Worm (Caenorhabditis elegans) whole organism, young adult: ENCODE results near the gene tost-1.

Source experiments
- B0261.1 ChIP-seq: sonication (generic microtip); optimal IDR thresholded peaks from 2 replicates; lab custom pipeline; 2016; ENCODE audit warnings: mild to moderate bottlenecking, missing genetic modification characterization, moderate library complexity, missing compliant biosample characterization
- C06A6.2 ChIP-seq: fragments of 200-800 bp; sonication (Bioruptor generic); conservative IDR thresholded peaks from 2 replicates; pipeline ENCODE4 v1.3.6; 2022; ENCODE audit warnings: missing genetic modification characterization, missing compliant biosample characterization
- F37B4.10 ChIP-seq: fragments of 200-800 bp; sonication (Bioruptor generic); IDR thresholded peaks from 2 replicates; pipeline ENCODE4 v1.3.6; 2022; ENCODE audit warnings: missing genetic modification characterization, missing compliant biosample characterization
- F57C9.4 ChIP-seq: sonication (generic microtip); optimal IDR thresholded peaks from 2 replicates; lab custom pipeline; 2017; ENCODE audit warnings: mild to moderate bottlenecking, missing genetic modification characterization, missing compliant biosample characterization
- K11D2.4 ChIP-seq: fragments of 200-800 bp; sonication (Bioruptor generic); IDR thresholded peaks from 2 replicates; pipeline ENCODE4 v1.3.6; 2022; ENCODE audit warnings: missing genetic modification reagents, missing genetic modification characterization, missing compliant biosample characterization
- K12H6.12 ChIP-seq: fragments of 200-800 bp; sonication (Bioruptor generic); optimal IDR thresholded peaks from 2 replicates; lab custom pipeline; 2018; ENCODE audit warnings: mild to moderate bottlenecking, missing genetic modification characterization, missing compliant biosample characterization
- Y53G8AR.9 ChIP-seq: fragments of 200-800 bp; sonication (Bioruptor generic); conservative IDR thresholded peaks from 2 replicates; pipeline ENCODE4 v1.3.6; 2022; ENCODE audit warnings: missing genetic modification reagents, missing genetic modification characterization, missing compliant biosample characterization
- Y95B8A.8 ChIP-seq: fragments of 200-800 bp; sonication (Bioruptor generic); IDR thresholded peaks from 2 replicates; pipeline ENCODE4 v1.3.6; 2022; ENCODE audit warnings: missing genetic modification reagents, missing genetic modification characterization, missing compliant biosample characterization
- ZK185.1 ChIP-seq: sonication (generic microtip); optimal IDR thresholded peaks from 2 replicates; lab custom pipeline; 2016; ENCODE audit warnings: mild to moderate bottlenecking, missing genetic modification characterization, missing compliant biosample characterization; ENCODE audit not compliant: poor library complexity, severe bottlenecking
- aptf-2 ChIP-seq: fragments of 200-800 bp; sonication (Bioruptor generic); conservative IDR thresholded peaks from 2 replicates; pipeline ENCODE4 v1.3.6; 2022; ENCODE audit warnings: missing genetic modification reagents, missing genetic modification characterization, missing compliant biosample characterization
- aptf-3 ChIP-seq: fragments of 200-800 bp; sonication (Bioruptor generic); IDR thresholded peaks from 2 replicates; pipeline ENCODE4 v1.3.6; 2022; ENCODE audit warnings: missing genetic modification characterization, missing compliant biosample characterization
- attf-5 ChIP-seq: fragments of 200-800 bp; sonication (Bioruptor generic); optimal IDR thresholded peaks from 2 replicates; lab custom pipeline; 2018; ENCODE audit warnings: mild to moderate bottlenecking, missing genetic modification characterization, missing compliant biosample characterization
- cebp-1 ChIP-seq, 2 experiments: fragments of 200-800 bp in 1 of 2; sonication (Bioruptor generic) in 1 of 2; sonication (generic microtip) in 1 of 2; IDR thresholded peaks in 1 of 2; optimal IDR thresholded peaks in 1 of 2; 2 replicates each; pipeline versions ENCODE4 v1.3.6 to Lab custom; 2017 to 2022; ENCODE audit warnings: missing compliant biosample characterization in 2 of 2, missing genetic modification characterization in 2 of 2, mild to moderate bottlenecking in 1 of 2, missing genetic modification reagents in 1 of 2, moderate library complexity in 1 of 2
- ceh-40 ChIP-seq: fragments of 200-800 bp; sonication (Bioruptor generic); IDR thresholded peaks from 2 replicates; pipeline ENCODE4 v1.3.6; 2022; ENCODE audit warnings: missing genetic modification characterization, missing compliant biosample characterization
- ceh-58 ChIP-seq: fragments of 200-800 bp; sonication (Bioruptor generic); IDR thresholded peaks from 2 replicates; pipeline ENCODE4 v1.3.6; 2022; ENCODE audit warnings: missing genetic modification characterization, missing compliant biosample characterization
- chd-7 ChIP-seq: sonication (generic microtip); optimal IDR thresholded peaks from 2 replicates; lab custom pipeline; 2016; ENCODE audit warnings: mild to moderate bottlenecking, missing genetic modification characterization, moderate library complexity, missing compliant biosample characterization
- dox-1 ChIP-seq: fragments of 200-800 bp; sonication (Bioruptor generic); IDR thresholded peaks from 2 replicates; pipeline ENCODE4 v1.3.6; 2022; ENCODE audit warnings: missing genetic modification reagents, missing genetic modification characterization, missing compliant biosample characterization
- dpl-1 ChIP-seq: fragments of 150-350 bp; optimal IDR thresholded peaks from 2 replicates; lab custom pipeline; 2014; ENCODE audit warnings: missing biosample characterization, missing genetic modification reagents, missing genetic modification characterization
- efl-1 ChIP-seq: fragments of 150-350 bp; optimal IDR thresholded peaks from 2 replicates; lab custom pipeline; 2014; ENCODE audit warnings: missing biosample characterization, missing genetic modification reagents, missing genetic modification characterization
- ets-4 ChIP-seq: fragments of 200-800 bp; sonication (Bioruptor generic); optimal IDR thresholded peaks from 2 replicates; lab custom pipeline; 2018; ENCODE audit warnings: mild to moderate bottlenecking, missing genetic modification characterization, missing compliant biosample characterization
- him-1 ChIP-seq: sonication (generic microtip); optimal IDR thresholded peaks from 2 replicates; lab custom pipeline; 2016; ENCODE audit warnings: missing genotype, missing genetic modification reagents, missing genetic modification characterization, missing compliant biosample characterization
- hlh-12 ChIP-seq: sonication (generic microtip); optimal IDR thresholded peaks from 2 replicates; lab custom pipeline; 2016; ENCODE audit warnings: missing genetic modification characterization, missing compliant biosample characterization
- hmg-1.2 ChIP-seq: fragments of 200-800 bp; sonication (Bioruptor generic); IDR thresholded peaks from 2 replicates; pipeline ENCODE4 v1.3.6; 2022; ENCODE audit warnings: missing genetic modification reagents, missing genetic modification characterization, missing compliant biosample characterization
- madf-3 ChIP-seq: fragments of 200-800 bp; sonication (Bioruptor generic); IDR thresholded peaks from 2 replicates; pipeline ENCODE4 v1.3.6; 2022; ENCODE audit warnings: missing genetic modification reagents, missing genetic modification characterization, missing compliant biosample characterization
- mel-28 ChIP-seq: sonication (generic microtip); optimal IDR thresholded peaks from 2 replicates; lab custom pipeline; 2016; ENCODE audit warnings: borderline replicate concordance, mild to moderate bottlenecking, missing genetic modification characterization, missing compliant biosample characterization
- nhr-80 ChIP-seq: sonication (generic microtip); optimal IDR thresholded peaks from 2 replicates; lab custom pipeline; 2016; ENCODE audit warnings: missing genetic modification characterization, missing compliant biosample characterization
- pbrm-1 ChIP-seq: fragments of 200-800 bp; sonication (Bioruptor generic); IDR thresholded peaks from 2 replicates; pipeline ENCODE4 v1.3.6; 2022; ENCODE audit warnings: missing genetic modification reagents, missing genetic modification characterization, missing compliant biosample characterization
- snpc-1.1 ChIP-seq: sonication (generic microtip); optimal IDR thresholded peaks from 2 replicates; lab custom pipeline; 2017; ENCODE audit warnings: missing genetic modification characterization, mild to moderate bottlenecking, missing compliant biosample characterization, antibody characterized with exemption, moderate library complexity, missing genotype, missing genetic modification reagents; ENCODE audit not compliant: insufficient read depth
- tbx-9 ChIP-seq: sonication (generic microtip); optimal IDR thresholded peaks from 2 replicates; lab custom pipeline; 2016; ENCODE audit warnings: borderline replicate concordance, missing genetic modification characterization, inconsistent platforms, missing compliant biosample characterization
- unc-130 ChIP-seq: sonication (generic microtip); optimal IDR thresholded peaks from 2 replicates; lab custom pipeline; 2016; ENCODE audit warnings: missing genetic modification reagents, missing genetic modification characterization, missing compliant biosample characterization
- zfh-2 ChIP-seq: fragments of 200-800 bp; sonication (Bioruptor generic); conservative IDR thresholded peaks from 2 replicates; pipeline ENCODE4 v1.3.6; 2022; ENCODE audit warnings: missing genetic modification reagents, missing genetic modification characterization, missing compliant biosample characterization
- ztf-22 ChIP-seq: fragments of 200-800 bp; sonication (Bioruptor generic); optimal IDR thresholded peaks from 2 replicates; lab custom pipeline; 2018; ENCODE audit warnings: mild to moderate bottlenecking, missing genetic modification characterization, moderate library complexity, missing compliant biosample characterization

tost-1 gene

DNA sequence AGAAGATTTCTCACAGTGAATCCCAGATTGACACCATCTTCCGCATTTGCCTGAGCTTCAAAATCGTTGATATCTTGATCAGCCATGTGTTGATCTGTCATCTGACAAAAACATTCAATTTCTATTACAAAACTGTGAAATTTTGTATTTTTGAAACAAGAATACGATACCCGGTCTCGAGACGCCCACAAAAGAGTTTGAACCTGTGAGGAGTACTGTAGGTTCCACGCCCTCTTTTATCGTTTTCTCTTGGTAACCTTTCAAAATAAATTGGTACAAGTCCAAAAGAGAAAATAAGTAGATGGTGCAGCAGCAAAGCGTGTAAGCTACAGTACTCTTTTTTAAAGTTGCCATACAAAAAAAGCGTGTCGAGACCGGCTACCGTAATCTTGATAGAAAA lies 31.8 kb upstream of the tost-1 start, which contains the start of gene F26F4.12:
Gene F26F4.12 (minus strand): TSS at position 101 of the 400 bp plus-strand sequence.
- TF ChIP-seq snpc-1.1 (tag; lab: Kevin White, UChicago) (no peak), unc-130 (GFP tag; lab: Kevin White, UChicago) (no peak), aptf-3 (GFP tag; lab: Robert Waterston, UW) (no peak), tbx-9 (no peak), K12H6.12 (tag; lab: Kevin White, UChicago) (no peak), Y53G8AR.9 (GFP tag; lab: Robert Waterston, UW) (no peak), ZK185.1 (tag; lab: Kevin White, UChicago) (no peak), hmg-1.2 (GFP tag; lab: Robert Waterston, UW) (no peak), aptf-2 (GFP tag; lab: Robert Waterston, UW) (no peak), hlh-12 (tag; lab: Kevin White, UChicago) (no peak)

- no peak for TF ChIP-seq ceh-40 (GFP tag; lab: Robert Waterston, UW)
- TF ChIP-seq ceh-58 (GFP tag; lab: Robert Waterston, UW), result no peak
- no peak for TF ChIP-seq F57C9.4 (tag; lab: Kevin White, UChicago)
- TF ChIP-seq K11D2.4, result no peak
- TF ChIP-seq B0261.1 (tag; lab: Kevin White, UChicago), result no peak
- no peak for TF ChIP-seq efl-1 (GFP tag; lab: Kevin White, UChicago)
- no peak for TF ChIP-seq Y95B8A.8 (GFP tag; lab: Robert Waterston, UW)
- no peak for TF ChIP-seq ets-4 (GFP tag; lab: Kevin White, UChicago)
- no peak for TF ChIP-seq C06A6.2 (GFP tag; lab: Robert Waterston, UW)
- no peak for TF ChIP-seq F37B4.10 (GFP tag; lab: Robert Waterston, UW)
- no peak for TF ChIP-seq attf-5 (GFP tag; lab: Kevin White, UChicago)
- no peak for TF ChIP-seq chd-7 (tag; lab: Kevin White, UChicago)
- TF ChIP-seq mel-28, result no peak
- no peak for TF ChIP-seq madf-3
- no peak for TF ChIP-seq tbx-9
- TF ChIP-seq, all 124 proteins: peak for 0
Measured at ce11 chrIII:4906896-4907295, 28.8 kb upstream of the tost-1 start, which contains the start of gene rom-1. Gene rom-1, plus strand, starts transcription at chrIII:4907196.

ce11 chrIII:4906365-4906764 lies 28.3 kb upstream of the tost-1 start:
- TF ChIP-seq cebp-1 (GFP tag; IDR thresholded peaks at IDR 0.05; lab: Robert Waterston, UW) (no peak), cebp-1 (tag; optimal IDR thresholded peaks at IDR 0.05; lab: Kevin White, UChicago) (peak; percentile 6), nhr-80 (tag; lab: Kevin White, UChicago) (peak; percentile 77), pbrm-1 (GFP tag; lab: Robert Waterston, UW) (no peak)

- TF ChIP-seq dox-1 (GFP tag; lab: Robert Waterston, UW) (peak; percentile 43; the same call in 1 of the 2 replicates), dpl-1 (GFP tag; lab: Kevin White, UChicago) (no peak), Y53G8AR.9 (GFP tag; lab: Robert Waterston, UW) (no peak), efl-1 (GFP tag; lab: Kevin White, UChicago) (peak; percentile 20), attf-5 (GFP tag; lab: Kevin White, UChicago) (no peak), ztf-22 (GFP tag; lab: Kevin White, UChicago) (no peak), zfh-2 (GFP tag; lab: Robert Waterston, UW) (no peak), him-1 (tag; lab: Kevin White, UChicago) (peak; percentile 7), nhr-80 (tag; lab: Kevin White, UChicago) (peak; percentile 51), cebp-1 (GFP tag; IDR thresholded peaks at IDR 0.05; lab: Robert Waterston, UW) (no peak), cebp-1 (tag; optimal IDR thresholded peaks at IDR 0.05; lab: Kevin White, UChicago) (peak; percentile 67), ZK185.1 (tag; lab: Kevin White, UChicago) (peak; percentile 5)
- TF ChIP-seq, all 124 proteins: peak for 6
Measured at ce11 chrIII:4905405-4905804, 27.3 kb upstream of the tost-1 start, which contains the start of gene F26F4.8. Gene F26F4.8, minus strand, starts transcription at chrIII:4905473.
